Worm (Caenorhabditis elegans) whole organism, L3 larva: ENCODE data around the gene pgm-2.

Source experiments
- R02D3.7 ChIP-seq: fragments of 150-350 bp; optimal IDR thresholded peaks from 2 replicates; lab custom pipeline; 2014; ENCODE audit warnings: missing biosample characterization, missing genetic modification characterization
- aly-2 ChIP-seq: fragments of 150-350 bp; optimal IDR thresholded peaks from 2 replicates; lab custom pipeline; 2014; ENCODE audit warnings: missing biosample characterization, missing genetic modification characterization
- ama-1 ChIP-seq: fragments of 150-350 bp; optimal IDR thresholded peaks from 2 replicates; lab custom pipeline; 2018
- ceh-28 ChIP-seq: fragments of 150-350 bp; optimal IDR thresholded peaks from 2 replicates; lab custom pipeline; 2014; ENCODE audit warnings: missing biosample characterization, missing genetic modification reagents, missing genetic modification characterization
- ceh-82 ChIP-seq: fragments of 150-350 bp; optimal IDR thresholded peaks from 2 replicates; lab custom pipeline; 2014; ENCODE audit warnings: missing biosample characterization, missing genetic modification characterization
- ceh-9 ChIP-seq: sonication (generic microtip); optimal IDR thresholded peaks from 2 replicates; lab custom pipeline; 2018; ENCODE audit warnings: missing biosample characterization, missing genetic modification characterization
- daf-12 ChIP-seq: fragments of 150-350 bp; optimal IDR thresholded peaks from 2 replicates; lab custom pipeline; 2014; ENCODE audit warnings: missing biosample characterization, missing genetic modification reagents, missing genetic modification characterization
- egl-27 ChIP-seq: sonication (generic microtip); optimal IDR thresholded peaks from 4 replicates; lab custom pipeline; 2017; ENCODE audit warnings: missing biosample characterization, missing genetic modification reagents, missing genetic modification characterization
- egl-5 ChIP-seq: fragments of 150-350 bp; optimal IDR thresholded peaks from 2 replicates; lab custom pipeline; 2017; ENCODE audit warnings: missing biosample characterization, missing genetic modification reagents, missing genetic modification characterization, inconsistent platforms
- elt-1 ChIP-seq: fragments of 150-350 bp; optimal IDR thresholded peaks from 2 replicates; lab custom pipeline; 2014; ENCODE audit warnings: missing biosample characterization, missing genetic modification characterization
- elt-2 ChIP-seq: sonication (generic microtip); optimal IDR thresholded peaks from 2 replicates; lab custom pipeline; 2016; ENCODE audit warnings: missing genetic modification reagents, mild to moderate bottlenecking, missing genetic modification characterization, missing compliant biosample characterization
- eor-1 ChIP-seq, 2 experiments: fragments of 150-350 bp; optimal IDR thresholded peaks; 2 replicates each; lab custom pipeline; 2014 to 2018; ENCODE audit warnings: missing biosample characterization in 2 of 2, missing genetic modification characterization in 2 of 2
- fkh-2 ChIP-seq: fragments of 150-350 bp; optimal IDR thresholded peaks from 2 replicates; lab custom pipeline; 2014; ENCODE audit warnings: missing biosample characterization, missing genetic modification reagents, missing genetic modification characterization
- hmg-11 ChIP-seq: sonication (generic microtip); optimal IDR thresholded peaks from 2 replicates; lab custom pipeline; 2016; ENCODE audit warnings: missing genetic modification characterization, missing compliant biosample characterization
- jun-1 ChIP-seq: fragments of 150-350 bp; optimal IDR thresholded peaks from 2 replicates; lab custom pipeline; 2014; ENCODE audit warnings: missing biosample characterization, missing genetic modification reagents, missing genetic modification characterization
- lin-15B ChIP-seq: fragments of 150-350 bp; optimal IDR thresholded peaks from 2 replicates; lab custom pipeline; 2014; ENCODE audit warnings: missing biosample characterization, missing genetic modification characterization
- lin-39 ChIP-seq: fragments of 150-350 bp; optimal IDR thresholded peaks from 2 replicates; lab custom pipeline; 2018; ENCODE audit warnings: missing biosample characterization, missing genetic modification reagents, missing genetic modification characterization
- lsy-12 ChIP-seq: sonication (generic microtip); optimal IDR thresholded peaks from 2 replicates; lab custom pipeline; 2016; ENCODE audit warnings: mild to moderate bottlenecking, missing genetic modification characterization, missing compliant biosample characterization
- mdl-1 ChIP-seq: fragments of 150-350 bp; optimal IDR thresholded peaks from 2 replicates; lab custom pipeline; 2014; ENCODE audit warnings: missing biosample characterization, missing genetic modification characterization
- nfya-1 ChIP-seq: sonication (generic microtip); optimal IDR thresholded peaks from 2 replicates; lab custom pipeline; 2017; ENCODE audit warnings: missing genetic modification characterization, mild to moderate bottlenecking, missing compliant biosample characterization, antibody characterized with exemption, moderate library complexity; ENCODE audit not compliant: insufficient read depth
- nhr-23 ChIP-seq: fragments of 150-350 bp; optimal IDR thresholded peaks from 2 replicates; lab custom pipeline; 2014; ENCODE audit warnings: missing biosample characterization, missing genetic modification reagents, missing genetic modification characterization
- nhr-25 ChIP-seq: sonication (generic microtip); optimal IDR thresholded peaks from 2 replicates; lab custom pipeline; 2017; ENCODE audit warnings: missing biosample characterization, missing genetic modification characterization
- nhr-43 ChIP-seq: sonication (generic microtip); optimal IDR thresholded peaks from 2 replicates; lab custom pipeline; 2016; ENCODE audit warnings: mild to moderate bottlenecking, missing genetic modification characterization, missing compliant biosample characterization; ENCODE audit not compliant: poor library complexity, severe bottlenecking
- nhr-76 ChIP-seq: fragments of 150-350 bp; sonication (generic microtip); optimal IDR thresholded peaks from 5 replicates; lab custom pipeline; 2014; ENCODE audit warnings: missing biosample characterization, missing genetic modification characterization
- nhr-77 ChIP-seq: fragments of 150-350 bp; optimal IDR thresholded peaks from 2 replicates; lab custom pipeline; 2014; ENCODE audit warnings: missing biosample characterization, missing genetic modification characterization
- pha-4 ChIP-seq: fragments of 150-350 bp; optimal IDR thresholded peaks from 2 replicates; lab custom pipeline; 2014; ENCODE audit warnings: missing biosample characterization, missing genetic modification reagents, missing genetic modification characterization
- pqm-1 ChIP-seq: fragments of 150-350 bp; optimal IDR thresholded peaks from 2 replicates; lab custom pipeline; 2017; ENCODE audit warnings: missing biosample characterization, missing genetic modification characterization, inconsistent platforms
- sea-2 ChIP-seq: fragments of 150-350 bp; sonication (generic microtip); optimal IDR thresholded peaks from 4 replicates; lab custom pipeline; 2014; ENCODE audit warnings: missing biosample characterization, missing genetic modification reagents, missing genetic modification characterization
- snpc-4 ChIP-seq: fragments of 150-350 bp; optimal IDR thresholded peaks from 2 replicates; lab custom pipeline; 2014; ENCODE audit warnings: missing biosample characterization, missing genetic modification characterization
- unc-39 ChIP-seq: sonication (generic microtip); optimal IDR thresholded peaks from 4 replicates; lab custom pipeline; 2017; ENCODE audit warnings: missing biosample characterization, missing genetic modification characterization
- zag-1 ChIP-seq: fragments of 150-350 bp; optimal IDR thresholded peaks from 2 replicates; lab custom pipeline; 2014; ENCODE audit warnings: missing biosample characterization, missing genetic modification characterization
- ztf-4 ChIP-seq: fragments of 150-350 bp; optimal IDR thresholded peaks from 2 replicates; lab custom pipeline; 2014; ENCODE audit warnings: missing biosample characterization, missing genetic modification characterization

Gene pgm-2

ce11 chrIII:13298722-13299431, at the start of gene pgm-2:
TSS of gene pgm-2 (plus strand) at chrIII:13299378.
- peak; percentile 24 for TF ChIP-seq nhr-23 (tag; lab: Kevin White, UChicago)
- TF ChIP-seq nfya-1 (tag; lab: Kevin White, UChicago), result no peak
- peak; percentile 23 for TF ChIP-seq elt-1 (tag; lab: Kevin White, UChicago)
- peak; percentile 76 for TF ChIP-seq nhr-25 (tag; lab: Kevin White, UChicago)
- TF ChIP-seq elt-2 (tag; lab: Kevin White, UChicago), result peak; percentile 77
- no peak for TF ChIP-seq nhr-77 (tag; lab: Kevin White, UChicago)
- peak; percentile 22 for TF ChIP-seq pha-4 (tag; lab: Kevin White, UChicago)
- no peak for TF ChIP-seq aly-2 (tag; lab: Kevin White, UChicago)
- TF ChIP-seq, all 47 proteins: peak for 5

- TF ChIP-seq nfya-1 (tag; lab: Kevin White, UChicago) (no peak), daf-12 (tag; lab: Kevin White, UChicago) (no peak), R02D3.7 (tag; lab: Kevin White, UChicago) (no peak), pha-4 (tag; lab: Kevin White, UChicago) (no peak), nhr-43 (tag; lab: Kevin White, UChicago) (no peak), ceh-82 (tag; lab: Kevin White, UChicago) (no peak)
These were observed 44.9 kb upstream of the pgm-2 start, which contains the start of gene F56A8.9 for ce11 chrIII:13254178-13254725. TSS of gene F56A8.9 (plus strand) at chrIII:13254675.

ce11 chrIII:13256438-13256928, 42.7 kb upstream of the pgm-2 start, which contains the start of gene F56A8.3:
TSS of gene F56A8.3 (plus strand) at chrIII:13256878.
- TF ChIP-seq nhr-25 (tag; lab: Kevin White, UChicago), result peak; percentile 59
- TF ChIP-seq nhr-43 (tag; lab: Kevin White, UChicago), result no peak
- TF ChIP-seq jun-1 (tag; lab: Kevin White, UChicago), result peak; percentile 16
- TF ChIP-seq nhr-23 (tag; lab: Kevin White, UChicago), result peak; percentile 86
- TF ChIP-seq eor-1 (tag; optimal IDR thresholded peaks at IDR 0.05; lab: Kevin White, UChicago), result no peak
- TF ChIP-seq ceh-9 (tag; lab: Kevin White, UChicago), result no peak
- TF ChIP-seq egl-27 (tag; lab: Kevin White, UChicago), result no peak
- TF ChIP-seq lsy-12 (tag; lab: Kevin White, UChicago), result peak; percentile 41
- peak; percentile 82 for TF ChIP-seq nfya-1 (tag; lab: Kevin White, UChicago)
- TF ChIP-seq nhr-76 (tag; lab: Kevin White, UChicago), result no peak
- TF ChIP-seq nhr-77 (tag; lab: Kevin White, UChicago), result no peak
- TF ChIP-seq snpc-4, result peak; percentile 37
- TF ChIP-seq daf-12 (tag; lab: Kevin White, UChicago), result no peak
- TF ChIP-seq sea-2 (GFP tag; lab: Kevin White, UChicago), result no peak
- TF ChIP-seq zag-1 (tag; lab: Kevin White, UChicago), result no peak
- TF ChIP-seq lin-15B, result peak; percentile 68
- TF ChIP-seq ceh-28 (tag; lab: Kevin White, UChicago), result peak; percentile 41
- peak; percentile 22 for TF ChIP-seq lin-39 (tag; lab: Kevin White, UChicago)
- TF ChIP-seq R02D3.7 (tag; lab: Kevin White, UChicago), result peak; percentile 97
- peak; percentile 10 for TF ChIP-seq pqm-1 (tag; lab: Kevin White, UChicago)
- TF ChIP-seq elt-2 (tag; lab: Kevin White, UChicago), result peak; percentile 32
- no peak for TF ChIP-seq unc-39 (tag; lab: Kevin White, UChicago)
- no peak for TF ChIP-seq mdl-1 (tag; lab: Kevin White, UChicago)
- TF ChIP-seq fkh-2 (tag; lab: Kevin White, UChicago), result no peak
- no peak for TF ChIP-seq ztf-4
- TF ChIP-seq pha-4 (tag; lab: Kevin White, UChicago), result peak; percentile 91
- TF ChIP-seq egl-5 (tag; lab: Kevin White, UChicago), result peak; percentile 43
- TF ChIP-seq hmg-11 (tag; lab: Kevin White, UChicago), result peak; percentile 54
- no peak for TF ChIP-seq ceh-82 (tag; lab: Kevin White, UChicago)
- TF ChIP-seq ama-1 (lab: Kevin White, UChicago), result peak; percentile 31

ce11 chrIII:13258163-13258562, 41.0 kb upstream of the pgm-2 start:
- TF ChIP-seq aly-2 (tag; lab: Kevin White, UChicago), result no peak
- TF ChIP-seq lin-15B, result peak; percentile 25
- peak; percentile 26 for TF ChIP-seq sea-2 (GFP tag; lab: Kevin White, UChicago)
- TF ChIP-seq hmg-11 (tag; lab: Kevin White, UChicago), result peak; percentile 2
- peak; percentile 55 for TF ChIP-seq nfya-1 (tag; lab: Kevin White, UChicago)
